Fruit fly (Drosophila melanogaster) whole organism, pupa: ENCODE data around the gene Rubicon.

Experiments
- CG10348 ChIP-seq: fragments of 200-800 bp; sonication (Bioruptor generic); IDR thresholded peaks from 2 replicates; pipeline ENCODE4 v1.3.6; 2022; ENCODE audit warnings: missing biosample characterization, missing genetic modification characterization
- CG12605 ChIP-seq: fragments of 200-800 bp; sonication (Bioruptor generic); IDR thresholded peaks from 2 replicates; pipeline ENCODE4 v1.3.6; 2022; ENCODE audit warnings: missing biosample characterization, missing genetic modification characterization
- CG13204 ChIP-seq: fragments of 200-800 bp; sonication (Bioruptor generic); optimal IDR thresholded peaks from 2 replicates; lab custom pipeline; 2018; ENCODE audit warnings: missing biosample characterization, mild to moderate bottlenecking, missing genetic modification characterization, moderate library complexity
- CG14655 ChIP-seq: fragments of 200-800 bp; sonication (Bioruptor generic); optimal IDR thresholded peaks from 3 replicates; lab custom pipeline; 2017; ENCODE audit warnings: mild to moderate bottlenecking, missing biosample characterization, missing genetic modification reagents, missing genetic modification characterization
- CG15710 ChIP-seq: fragments of 200-800 bp; sonication (Bioruptor generic); optimal IDR thresholded peaks from 2 replicates; lab custom pipeline; 2018; ENCODE audit warnings: missing biosample characterization, mild to moderate bottlenecking, missing genetic modification characterization, moderate library complexity
- CG17806 ChIP-seq: fragments of 200-800 bp; sonication (Bioruptor generic); optimal IDR thresholded peaks from 2 replicates; lab custom pipeline; 2018; ENCODE audit warnings: missing biosample characterization, mild to moderate bottlenecking, missing genetic modification characterization, moderate library complexity
- CG32121 ChIP-seq: fragments of 200-800 bp; sonication (Bioruptor generic); IDR thresholded peaks from 2 replicates; pipeline ENCODE4 v1.3.6; 2022; ENCODE audit warnings: missing biosample characterization, missing genetic modification characterization
- CG34367 ChIP-seq: fragments of 200-800 bp; sonication (Bioruptor generic); optimal IDR thresholded peaks from 2 replicates; lab custom pipeline; 2018; ENCODE audit warnings: missing biosample characterization, mild to moderate bottlenecking, missing genetic modification characterization
- CG4496 ChIP-seq: fragments of 200-800 bp; sonication (Bioruptor generic); IDR thresholded peaks from 3 replicates; pipeline ENCODE4 v1.3.6; 2022; ENCODE audit warnings: missing biosample characterization, missing genetic modification characterization
- CG8159 ChIP-seq: fragments of 200-800 bp; sonication (Bioruptor generic); optimal IDR thresholded peaks from 3 replicates; lab custom pipeline; 2018; ENCODE audit warnings: missing biosample characterization, mild to moderate bottlenecking, missing genetic modification characterization, moderate library complexity
- CG8301 ChIP-seq: fragments of 200-800 bp; sonication (Bioruptor generic); optimal IDR thresholded peaks from 2 replicates; lab custom pipeline; 2018; ENCODE audit warnings: missing biosample characterization, mild to moderate bottlenecking, missing genetic modification characterization
- CG9948 ChIP-seq: fragments of 200-800 bp; sonication (Bioruptor generic); optimal IDR thresholded peaks from 2 replicates; lab custom pipeline; 2018; ENCODE audit warnings: missing biosample characterization, mild to moderate bottlenecking, missing genetic modification characterization, moderate library complexity
- D1 ChIP-seq: fragments of 200-800 bp; sonication (Bioruptor generic); optimal IDR thresholded peaks from 2 replicates; lab custom pipeline; 2018; ENCODE audit warnings: missing biosample characterization, mild to moderate bottlenecking, missing genetic modification characterization, moderate library complexity
- EcR ChIP-seq: fragments of 200-800 bp; sonication (Bioruptor generic); optimal IDR thresholded peaks from 3 replicates; lab custom pipeline; 2019; ENCODE audit warnings: missing biosample characterization, missing genetic modification characterization, mild to moderate bottlenecking, moderate library complexity, missing genetic modification reagents
- Ets98B ChIP-seq: fragments of 200-800 bp; sonication (Bioruptor generic); IDR thresholded peaks from 2 replicates; pipeline ENCODE4 v1.3.6; 2022; ENCODE audit warnings: missing biosample characterization, missing genetic modification characterization
- Pif1A ChIP-seq: fragments of 200-800 bp; sonication (Bioruptor generic); optimal IDR thresholded peaks from 3 replicates; lab custom pipeline; 2016; ENCODE audit warnings: missing biosample characterization, missing genetic modification characterization
- Pif1B ChIP-seq: fragments of 200-800 bp; sonication (Bioruptor generic); optimal IDR thresholded peaks from 3 replicates; lab custom pipeline; 2016; ENCODE audit warnings: missing biosample characterization, missing genetic modification characterization
- Snoo ChIP-seq: fragments of 200-800 bp; sonication (Bioruptor generic); optimal IDR thresholded peaks from 3 replicates; lab custom pipeline; 2017; ENCODE audit warnings: missing biosample characterization, mild to moderate bottlenecking, missing genetic modification characterization, inconsistent platforms
- fd96Ca ChIP-seq: fragments of 200-800 bp; sonication (Bioruptor generic); IDR thresholded peaks from 3 replicates; pipeline ENCODE4 v1.3.6; 2022; ENCODE audit warnings: missing biosample characterization, missing genetic modification characterization
- gl ChIP-seq: fragments of 200-800 bp; sonication (Bioruptor generic); optimal IDR thresholded peaks from 2 replicates; lab custom pipeline; 2018; ENCODE audit warnings: missing biosample characterization, mild to moderate bottlenecking, missing genetic modification characterization
- rn ChIP-seq: fragments of 200-800 bp; sonication (Bioruptor generic); IDR thresholded peaks from 2 replicates; pipeline ENCODE4 v1.3.6; 2022; ENCODE audit warnings: missing biosample characterization, missing genetic modification characterization

The Rubicon gene

dm6 chrX:8681189-8681821, 4.4 kb downstream of the Rubicon start, which contains the start of gene CAH3:
TSS of gene CAH3 (plus strand) at chrX:8681252.
- TF ChIP-seq CG4496 (GFP tag; lab: Robert Waterston, UW) (peak; percentile 95), CG15710 (tag; lab: Kevin White, UChicago) (peak; percentile 96), CG13204 (GFP tag; lab: Kevin White, UChicago) (peak; percentile 84), CG9948 (tag; lab: Kevin White, UChicago) (peak; percentile 93), gl (tag; lab: Kevin White, UChicago) (peak; percentile 94), CG8159 (tag; lab: Kevin White, UChicago) (peak; percentile 95), Snoo (peak; percentile 94), CG12605 (GFP tag; lab: Robert Waterston, UW) (peak; percentile 92), CG34367 (tag; lab: Kevin White, UChicago) (peak; percentile 96), Ets98B (GFP tag; lab: Robert Waterston, UW) (peak; percentile 95), Pif1A (GFP tag; lab: Kevin White, UChicago) (peak; percentile 95), Pif1B (GFP tag; lab: Kevin White, UChicago) (peak; percentile 94), CG8301 (tag; lab: Kevin White, UChicago) (peak; percentile 95), D1 (tag; lab: Kevin White, UChicago) (peak; percentile 72), CG17806 (tag; lab: Kevin White, UChicago) (peak; percentile 93), CG32121 (GFP tag; lab: Robert Waterston, UW) (peak; percentile 93), EcR (peak; percentile 33), fd96Ca (GFP tag; lab: Robert Waterston, UW) (peak; percentile 97), CG10348 (GFP tag; lab: Robert Waterston, UW) (peak; percentile 58; the same call in 1 of the 2 replicates), rn (GFP tag; lab: Robert Waterston, UW) (peak; percentile 81), CG14655 (GFP tag; lab: Kevin White, UChicago) (peak; percentile 96)

- TF ChIP-seq CG15710 (tag; lab: Kevin White, UChicago) (no peak), Snoo (no peak), CG12605 (GFP tag; lab: Robert Waterston, UW) (peak; percentile 26; the same call in 1 of the 2 replicates), Pif1B (GFP tag; lab: Kevin White, UChicago) (no peak), CG10348 (GFP tag; lab: Robert Waterston, UW) (no peak), CG32121 (GFP tag; lab: Robert Waterston, UW) (peak; percentile 51), Ets98B (GFP tag; lab: Robert Waterston, UW) (peak; percentile 27; the same call in 1 of the 2 replicates), CG4496 (GFP tag; lab: Robert Waterston, UW) (peak; percentile 37; the same call in 1 of the 3 replicates)
- TF ChIP-seq, all 21 proteins: peak for 4
These were observed 5.2 kb downstream of the Rubicon start for dm6 chrX:8681822-8682632.

DNA sequence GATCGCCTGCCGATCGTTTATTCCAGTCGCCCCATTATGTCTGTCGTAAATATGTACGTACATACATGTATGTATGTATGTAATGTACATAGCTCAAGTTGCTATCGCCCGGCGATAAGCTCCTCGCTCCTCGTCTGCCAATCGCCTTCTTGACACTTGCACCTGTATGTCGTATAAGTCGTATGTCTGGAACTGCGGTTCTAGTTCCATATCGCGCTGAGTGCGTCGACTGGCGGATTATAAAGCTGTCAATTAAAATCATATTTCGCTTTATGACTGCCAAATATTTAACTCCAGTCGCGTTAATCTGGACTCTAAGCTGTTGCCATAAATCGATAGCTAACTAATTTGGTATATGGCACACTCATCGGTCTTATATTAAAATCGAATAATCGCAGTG, 8.5 kb downstream of the Rubicon start:
- no peak for TF ChIP-seq CG13204 (GFP tag; lab: Kevin White, UChicago)
- 0 out of 3 replicates have a peak, but pooled peaks have one; percentile 15 for TF ChIP-seq CG4496 (GFP tag; lab: Robert Waterston, UW)
- no peak for TF ChIP-seq CG15710 (tag; lab: Kevin White, UChicago)
- TF ChIP-seq CG9948 (tag; lab: Kevin White, UChicago), result no peak
- TF ChIP-seq Ets98B (GFP tag; lab: Robert Waterston, UW), result no peak
- TF ChIP-seq D1 (tag; lab: Kevin White, UChicago), result no peak
- TF ChIP-seq, all 21 proteins: peak for 1

dm6 chrX:8690003-8690402, 13.1 kb downstream of the Rubicon start, which contains the start of the genes Ppt1 and Ogg1:
TSS of gene Ppt1 (minus strand) at chrX:8690227.
TSS of gene Ogg1 (plus strand) at chrX:8690327.
- peak; percentile 23 for TF ChIP-seq CG34367 (tag; lab: Kevin White, UChicago)
- TF ChIP-seq Ets98B (GFP tag; lab: Robert Waterston, UW), result 0 out of 2 replicates have a peak, but pooled peaks have one; percentile 16
- TF ChIP-seq rn (GFP tag; lab: Robert Waterston, UW), result no peak
- TF ChIP-seq CG12605 (GFP tag; lab: Robert Waterston, UW), result no peak
- peak; percentile 46 for TF ChIP-seq CG8159 (tag; lab: Kevin White, UChicago)
- no peak for TF ChIP-seq fd96Ca (GFP tag; lab: Robert Waterston, UW)
- peak; percentile 74 for TF ChIP-seq CG4496 (GFP tag; lab: Robert Waterston, UW)
- peak; percentile 27 for TF ChIP-seq CG17806 (tag; lab: Kevin White, UChicago)
- TF ChIP-seq Snoo, result peak; percentile 39
- no peak for TF ChIP-seq CG13204 (GFP tag; lab: Kevin White, UChicago)
- no peak for TF ChIP-seq CG32121 (GFP tag; lab: Robert Waterston, UW)
- peak; percentile 16 for TF ChIP-seq CG9948 (tag; lab: Kevin White, UChicago)
- TF ChIP-seq D1 (tag; lab: Kevin White, UChicago), result no peak
- TF ChIP-seq gl (tag; lab: Kevin White, UChicago), result no peak
- no peak for TF ChIP-seq CG14655 (GFP tag; lab: Kevin White, UChicago)
- TF ChIP-seq CG10348 (GFP tag; lab: Robert Waterston, UW), result no peak
- TF ChIP-seq CG8301 (tag; lab: Kevin White, UChicago), result peak; percentile 17
- no peak for TF ChIP-seq EcR
- TF ChIP-seq Pif1A (GFP tag; lab: Kevin White, UChicago), result peak; percentile 59
- TF ChIP-seq CG15710 (tag; lab: Kevin White, UChicago), result peak; percentile 44
- no peak for TF ChIP-seq Pif1B (GFP tag; lab: Kevin White, UChicago)
